Fruit fly (Drosophila melanogaster): ENCODE results near the gene VhaM9.7-a.

Gene VhaM9.7-a

DNA sequence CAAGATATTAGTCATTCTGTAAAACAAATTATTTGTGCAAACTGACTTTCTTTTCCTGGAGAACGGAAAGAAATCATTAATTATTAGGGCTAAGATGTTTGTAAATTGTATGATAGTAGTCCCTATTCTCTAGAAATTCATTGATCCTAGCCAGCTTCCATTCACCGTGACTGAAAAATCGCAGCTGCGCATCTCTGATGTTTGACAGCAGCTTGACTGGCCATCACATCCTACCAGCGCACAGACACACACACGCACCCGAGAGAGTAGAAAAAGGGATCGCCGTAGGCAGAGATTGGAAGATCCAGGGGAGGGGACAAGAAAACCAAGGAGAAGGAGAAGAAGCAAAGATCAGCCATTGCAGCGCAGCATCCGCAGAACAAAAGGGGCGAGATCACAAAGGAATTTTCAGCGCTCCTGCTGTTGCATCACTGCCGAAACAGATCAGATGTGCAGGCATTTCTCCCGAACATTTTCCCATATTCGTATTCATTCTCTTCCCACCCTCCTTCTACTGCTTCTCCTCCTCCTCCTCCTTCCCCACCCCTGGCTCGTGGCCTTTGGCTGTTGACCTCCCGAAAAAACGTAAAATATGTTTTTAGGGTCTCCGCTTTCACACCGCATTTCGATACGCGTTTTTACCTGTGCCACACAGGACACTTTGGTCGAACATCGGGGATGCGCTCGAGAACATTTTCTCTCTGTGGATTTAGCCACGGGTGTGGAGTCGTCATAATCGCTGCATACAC, 9.5 kb upstream of the VhaM9.7-a start (continued):
- TF ChIP-seq YL-1 (GFP tag; optimal IDR thresholded peaks at IDR 0.05) (no peak), sima (GFP tag; optimal IDR thresholded peaks at IDR 0.05) (no peak), kni (GFP tag; optimal IDR thresholded peaks at IDR 0.05) (peak; percentile 86), twi (tag; optimal IDR thresholded peaks at IDR 0.05) (peak; percentile 23), ac (GFP tag; optimal IDR thresholded peaks at IDR 0.05) (no peak), CG14667 (GFP tag; IDR thresholded peaks at IDR 0.05) (no peak), Lpt (GFP tag; optimal IDR thresholded peaks at IDR 0.05) (peak; percentile 81), pros (GFP tag; optimal IDR thresholded peaks at IDR 0.05) (peak; percentile 95), CG4328 (GFP tag; optimal IDR thresholded peaks at IDR 0.05) (no peak), CG12219 (GFP tag; optimal IDR thresholded peaks at IDR 0.05) (no peak), CG8765 (GFP tag; IDR thresholded peaks at IDR 0.05) (no peak), CG2199 (GFP tag; IDR thresholded peaks at IDR 0.05) (0 out of 3 replicates have a peak, but pooled peaks have one; percentile 27), Kr (GFP tag; optimal IDR thresholded peaks at IDR 0.05) (peak; percentile 41), Sry-β (GFP tag; optimal IDR thresholded peaks at IDR 0.05) (peak; percentile 82), Jarid2 (GFP tag; optimal IDR thresholded peaks at IDR 0.05) (no peak), dan (GFP tag; IDR thresholded peaks at IDR 0.05) (no peak), Hr78 (GFP tag; optimal IDR thresholded peaks at IDR 0.05) (peak in 1 of 2 experiments; percentile 65), sens (GFP tag) (peak; percentile 47), CG9609 (GFP tag; optimal IDR thresholded peaks at IDR 0.05) (no peak), CG11504 (tag; optimal IDR thresholded peaks at IDR 0.05) (no peak), phol (tag; optimal IDR thresholded peaks at IDR 0.05) (no peak), CG34376 (GFP tag; optimal IDR thresholded peaks at IDR 0.05) (no peak), CG7839 (tag; optimal IDR thresholded peaks at IDR 0.05) (no peak), mam (GFP tag; optimal IDR thresholded peaks at IDR 0.05) (no peak), CG16815 (GFP tag; optimal IDR thresholded peaks at IDR 0.05) (no peak), CG8944 (GFP tag; optimal IDR thresholded peaks at IDR 0.05) (no peak), crol (GFP tag; IDR thresholded peaks at IDR 0.05) (peak; percentile 77), zfh1 (GFP tag; IDR thresholded peaks at IDR 0.05) (0 out of 3 replicates have a peak, but pooled peaks have one; percentile 13), CG8924 (tag; optimal IDR thresholded peaks at IDR 0.05) (no peak), CG7556 (GFP tag; optimal IDR thresholded peaks at IDR 0.05) (no peak), C15 (GFP tag; IDR thresholded peaks at IDR 0.05) (no peak), row (GFP tag; IDR thresholded peaks at IDR 0.05) (peak; percentile 14; the same call in 1 of the 3 replicates), CG3995 (GFP tag; optimal IDR thresholded peaks at IDR 0.05) (peak; percentile 92), CG1832 (GFP tag; optimal IDR thresholded peaks at IDR 0.05) (no peak), fd3F (GFP tag; optimal IDR thresholded peaks at IDR 0.05) (no peak), CG17802 (tag; optimal IDR thresholded peaks at IDR 0.05) (peak; percentile 6), Trl (optimal IDR thresholded peaks at IDR 0.05) (peak in 1 of 2 experiments; percentile 0), Trl (GFP tag; optimal IDR thresholded peaks at IDR 0.05) (no peak), CG6813 (GFP tag; optimal IDR thresholded peaks at IDR 0.05) (no peak), CG34224 (GFP tag; IDR thresholded peaks at IDR 0.05; ENCODE audit: partially characterized antibody) (no peak), CG11695 (GFP tag; IDR thresholded peaks at IDR 0.05) (peak; percentile 49; the same call in 1 of the 3 replicates), ranshi (GFP tag; IDR thresholded peaks at IDR 0.05) (no peak), Stat92E (GFP tag; optimal IDR thresholded peaks at IDR 0.05) (no peak), Ets97D (GFP tag; optimal IDR thresholded peaks at IDR 0.05) (no peak), zf30C (GFP tag; optimal IDR thresholded peaks at IDR 0.05) (peak; percentile 89), CG12104 (GFP tag; optimal IDR thresholded peaks at IDR 0.05) (no peak), trem (tag; optimal IDR thresholded peaks at IDR 0.05) (no peak), ftz-f1 (GFP tag; optimal IDR thresholded peaks at IDR 0.05) (peak; percentile 6), HLH3B (GFP tag; IDR thresholded peaks at IDR 0.05) (no peak), nerfin-1 (tag; optimal IDR thresholded peaks at IDR 0.05) (peak; percentile 88)
